Fruit fly (Drosophila melanogaster): ENCODE measurements around the gene CG31300.

The CG31300 gene

DNA sequence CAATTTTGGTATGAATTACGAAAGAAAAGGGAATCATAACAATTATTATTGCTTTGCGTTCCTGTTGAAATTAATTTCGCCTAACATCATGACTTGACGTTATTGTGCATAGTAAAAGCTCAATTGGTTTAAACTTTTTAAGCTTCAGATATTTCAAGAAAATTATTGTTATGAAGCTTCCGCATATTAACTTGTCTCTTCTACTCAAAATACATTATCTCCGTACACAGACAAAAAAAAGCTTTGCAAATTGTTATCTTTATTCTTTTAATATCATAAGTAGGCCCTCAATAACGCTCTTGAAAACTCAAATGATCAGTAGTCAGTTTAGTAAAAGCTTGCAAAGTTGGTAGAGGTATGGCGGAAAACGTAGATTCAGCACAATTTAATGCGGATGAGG is 3.7 kb downstream of the CG31300 start, which contains the start of gene CG13658:
CG13658 (plus strand) TSS at position 347 of the 400 bp plus-strand sequence.
- TF ChIP-seq Smox (GFP tag; optimal IDR thresholded peaks at IDR 0.05): no peak
- no peak for TF ChIP-seq lz (GFP tag; optimal IDR thresholded peaks at IDR 0.05)
- TF ChIP-seq Hr4 (GFP tag; optimal IDR thresholded peaks at IDR 0.05): no peak
- no peak for TF ChIP-seq pdm3 (GFP tag; optimal IDR thresholded peaks at IDR 0.05)
- no peak for TF ChIP-seq Eip75B (GFP tag; optimal IDR thresholded peaks at IDR 0.05)
- TF ChIP-seq CG8319 (GFP tag; optimal IDR thresholded peaks at IDR 0.05): no peak
- no peak for TF ChIP-seq Sox14 (GFP tag; optimal IDR thresholded peaks at IDR 0.05)
- TF ChIP-seq achi (GFP tag; optimal IDR thresholded peaks at IDR 0.05): no peak
- TF ChIP-seq CG34406 (GFP tag; optimal IDR thresholded peaks at IDR 0.05): no peak
- TF ChIP-seq CG9139 (GFP tag; optimal IDR thresholded peaks at IDR 0.05): no peak
- TF ChIP-seq Eip78C (GFP tag): no peak
- TF ChIP-seq Sox15 (GFP tag; optimal IDR thresholded peaks at IDR 0.05): no peak
- no peak for TF ChIP-seq topi (GFP tag; optimal IDR thresholded peaks at IDR 0.05)
- no peak for TF ChIP-seq OdsH (GFP tag; optimal IDR thresholded peaks at IDR 0.05)

DNA sequence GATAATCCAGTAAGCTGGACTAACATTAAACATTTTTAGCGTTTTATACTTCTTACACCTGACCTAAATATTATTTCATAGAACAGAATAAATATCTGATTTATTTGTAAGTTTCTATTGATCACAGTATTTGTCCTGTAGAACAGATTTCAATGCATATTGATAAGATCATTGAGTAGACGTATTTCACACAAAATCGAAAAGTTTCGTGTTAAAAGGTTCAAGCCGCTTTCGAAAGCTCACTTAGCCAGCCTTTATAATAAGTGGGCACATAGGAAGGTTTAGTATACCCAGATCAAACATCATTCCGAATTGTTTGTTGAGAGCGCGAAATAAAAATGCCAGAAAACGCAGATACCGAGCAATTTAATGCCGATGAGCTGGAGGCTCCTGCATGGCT is 6.2 kb downstream of the CG31300 start, which contains the start of gene CG11893:
CG11893 (plus strand) TSS at position 301 of the 400 bp plus-strand sequence.
- TF ChIP-seq esn (GFP tag; optimal IDR thresholded peaks at IDR 0.05) (no peak), CG15336 (GFP tag; IDR thresholded peaks at IDR 0.05) (no peak), dsx (GFP tag; optimal IDR thresholded peaks at IDR 0.05; ENCODE audit: poor library complexity, severe bottlenecking) (no peak)

DNA sequence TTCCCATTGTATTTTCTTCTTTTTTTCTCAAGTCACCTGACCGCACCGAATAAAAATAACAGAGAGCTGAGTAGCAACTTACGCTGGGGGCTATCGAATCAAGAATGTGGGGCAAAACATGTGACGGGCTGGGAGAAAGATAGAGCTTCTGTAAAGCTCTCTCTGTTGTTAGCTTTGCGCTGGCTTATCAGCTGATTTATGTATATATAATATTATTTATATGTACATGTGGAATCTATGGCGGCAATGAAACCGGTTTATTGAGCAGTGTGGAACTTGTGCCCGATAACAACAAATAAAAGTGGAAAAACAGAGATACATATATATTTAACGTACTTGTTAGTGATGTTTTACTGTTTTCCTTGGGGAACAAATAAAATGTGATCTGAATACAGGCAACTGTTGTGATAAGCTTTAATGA is 9.5 kb downstream of the CG31300 start, which contains the start of gene CG31098:
CG31098 (minus strand) TSS at position 114 of the 421 bp plus-strand sequence.
- TF ChIP-seq CG6163 (GFP tag; IDR thresholded peaks at IDR 0.05): no peak; the same call in 1 of the 3 replicates
- no peak for TF ChIP-seq fd59A (GFP tag; optimal IDR thresholded peaks at IDR 0.05)
- no peak for TF ChIP-seq CG11294 (GFP tag; IDR thresholded peaks at IDR 0.05)
- TF ChIP-seq Smox (GFP tag; optimal IDR thresholded peaks at IDR 0.05): no peak
- no peak for TF ChIP-seq CG10669 (GFP tag; optimal IDR thresholded peaks at IDR 0.05)
- TF ChIP-seq fkh (GFP tag; optimal IDR thresholded peaks at IDR 0.05): peak; percentile 75
- TF ChIP-seq eg (GFP tag; IDR thresholded peaks at IDR 0.05): no peak
- TF ChIP-seq Sox15 (GFP tag; optimal IDR thresholded peaks at IDR 0.05): no peak
- TF ChIP-seq lz (GFP tag; optimal IDR thresholded peaks at IDR 0.05): no peak
- no peak for TF ChIP-seq CG3919 (GFP tag; optimal IDR thresholded peaks at IDR 0.05)
- no peak for TF ChIP-seq CG1621 (tag; optimal IDR thresholded peaks at IDR 0.05)
- no peak for TF ChIP-seq dsx (GFP tag; optimal IDR thresholded peaks at IDR 0.05; ENCODE audit: poor library complexity, severe bottlenecking)
- TF ChIP-seq Sox14 (GFP tag; optimal IDR thresholded peaks at IDR 0.05): no peak
- no peak for TF ChIP-seq CG8119 (GFP tag; IDR thresholded peaks at IDR 0.05)
- TF ChIP-seq ss (GFP tag; optimal IDR thresholded peaks at IDR 0.05): no peak
- peak; percentile 55 for TF ChIP-seq CG16779 (tag; optimal IDR thresholded peaks at IDR 0.05)
- no peak for TF ChIP-seq Ets21C (GFP tag; optimal IDR thresholded peaks at IDR 0.05)
- no peak for TF ChIP-seq topi (GFP tag; optimal IDR thresholded peaks at IDR 0.05)
- TF ChIP-seq Hr4 (GFP tag; optimal IDR thresholded peaks at IDR 0.05): no peak
- no peak for TF ChIP-seq CG4318 (GFP tag; optimal IDR thresholded peaks at IDR 0.05)
- no peak for TF ChIP-seq CG11762 (GFP tag; optimal IDR thresholded peaks at IDR 0.05; ENCODE audit: insufficient read depth)
- no peak for TF ChIP-seq CG7368 (GFP tag; optimal IDR thresholded peaks at IDR 0.05)
- no peak for TF ChIP-seq Hr39 (GFP tag; optimal IDR thresholded peaks at IDR 0.05)
- TF ChIP-seq Met (GFP tag; optimal IDR thresholded peaks at IDR 0.05): no peak
- peak; percentile 77 for TF ChIP-seq Eip78C (GFP tag)
- TF ChIP-seq CG11902 (GFP tag; optimal IDR thresholded peaks at IDR 0.05): no peak
- no peak for TF ChIP-seq Gug (GFP tag; IDR thresholded peaks at IDR 0.05)
- TF ChIP-seq dac (GFP tag; optimal IDR thresholded peaks at IDR 0.05): no peak
- TF ChIP-seq CG6854 (GFP tag; optimal IDR thresholded peaks at IDR 0.05): no peak
- TF ChIP-seq vri (GFP tag; optimal IDR thresholded peaks at IDR 0.05): peak; percentile 33
- peak; percentile 3 for TF ChIP-seq Sox102F (GFP tag; optimal IDR thresholded peaks at IDR 0.05)
- TF ChIP-seq acj6 (GFP tag; optimal IDR thresholded peaks at IDR 0.05): no peak
- TF ChIP-seq CG6276 (GFP tag; optimal IDR thresholded peaks at IDR 0.05): peak; percentile 32
- no peak for TF ChIP-seq spab (GFP tag; optimal IDR thresholded peaks at IDR 0.05)
- peak; percentile 25 for TF ChIP-seq Eip93F (GFP tag; optimal IDR thresholded peaks at IDR 0.05)
- no peak for TF ChIP-seq CG8632 (GFP tag; optimal IDR thresholded peaks at IDR 0.05)
- TF ChIP-seq CG3032 (tag; optimal IDR thresholded peaks at IDR 0.05): no peak

Measured in whole organism, prepupa.